Worm (Caenorhabditis elegans) whole organism, young adult: ENCODE measurements around the gene grl-3.

ENCODE experiments used
- akir-1 ChIP-seq: fragments of 200-800 bp; sonication (Bioruptor generic); optimal IDR thresholded peaks from 2 replicates; lab custom pipeline; 2018; ENCODE audit warnings: mild to moderate bottlenecking, missing genetic modification characterization, moderate library complexity, missing compliant biosample characterization
- him-1 ChIP-seq: sonication (generic microtip); optimal IDR thresholded peaks from 2 replicates; lab custom pipeline; 2016; ENCODE audit warnings: missing genotype, missing genetic modification reagents, missing genetic modification characterization, missing compliant biosample characterization
- hlh-26 ChIP-seq: fragments of 200-800 bp; sonication (Bioruptor generic); conservative IDR thresholded peaks from 2 replicates; pipeline ENCODE4 v1.3.6; 2022; ENCODE audit warnings: missing genetic modification reagents, missing genetic modification characterization, missing compliant biosample characterization
- zfh-2 ChIP-seq: fragments of 200-800 bp; sonication (Bioruptor generic); conservative IDR thresholded peaks from 2 replicates; pipeline ENCODE4 v1.3.6; 2022; ENCODE audit warnings: missing genetic modification reagents, missing genetic modification characterization, missing compliant biosample characterization

- TF ChIP-seq zfh-2 (GFP tag; lab: Robert Waterston, UW) (no peak), akir-1 (GFP tag; lab: Kevin White, UChicago) (no peak), him-1 (tag; lab: Kevin White, UChicago) (no peak), hlh-26 (GFP tag; lab: Robert Waterston, UW) (no peak)
These were observed 27.9 kb downstream of the grl-3 start for ce11 chrV:11439202-11439601.
